Fruit fly (Drosophila melanogaster) whole organism, prepupa: ENCODE measurements around the gene CG42685.

ENCODE experiments used
- CG10631 ChIP-seq: fragments of 200-800 bp; sonication (Bioruptor generic); optimal IDR thresholded peaks from 2 replicates; lab custom pipeline; 2016; ENCODE audit warnings: missing biosample characterization, missing genetic modification characterization
- CG10669 ChIP-seq: fragments of 200-800 bp; sonication (Bioruptor generic); optimal IDR thresholded peaks from 3 replicates; lab custom pipeline; 2018; ENCODE audit warnings: missing biosample characterization, mild to moderate bottlenecking, missing genetic modification characterization, moderate library complexity
- CG11294 ChIP-seq: fragments of 200-800 bp; sonication (Bioruptor generic); IDR thresholded peaks from 2 replicates; pipeline ENCODE4 v1.3.6; 2022; ENCODE audit warnings: missing biosample characterization, missing genetic modification characterization
- CG11762 ChIP-seq: fragments of 200-800 bp; sonication (Bioruptor generic); optimal IDR thresholded peaks from 3 replicates; lab custom pipeline; 2016; ENCODE audit warnings: missing biosample characterization, missing genetic modification characterization; ENCODE audit not compliant: insufficient read depth
- CG11902 ChIP-seq: fragments of 200-800 bp; sonication (Bioruptor generic); optimal IDR thresholded peaks from 3 replicates; lab custom pipeline; 2016; ENCODE audit warnings: missing biosample characterization, missing genetic modification characterization
- CG15336 ChIP-seq: fragments of 200-800 bp; sonication (Bioruptor generic); IDR thresholded peaks from 2 replicates; pipeline ENCODE4 v1.3.6; 2022; ENCODE audit warnings: missing biosample characterization, missing genetic modification characterization
- CG1621 ChIP-seq: fragments of 200-800 bp; sonication (Bioruptor generic); optimal IDR thresholded peaks from 3 replicates; lab custom pipeline; 2018; ENCODE audit warnings: missing biosample characterization, mild to moderate bottlenecking, missing genetic modification characterization
- CG16779 ChIP-seq: fragments of 200-800 bp; sonication (Bioruptor generic); optimal IDR thresholded peaks from 3 replicates; lab custom pipeline; 2017; ENCODE audit warnings: missing biosample characterization, mild to moderate bottlenecking, missing genetic modification characterization
- CG3032 ChIP-seq: fragments of 200-800 bp; optimal IDR thresholded peaks from 2 replicates; lab custom pipeline; 2019; ENCODE audit warnings: missing biosample characterization, mild to moderate bottlenecking, missing genetic modification characterization, moderate library complexity
- CG32006 ChIP-seq: fragments of 200-800 bp; sonication (Bioruptor generic); optimal IDR thresholded peaks from 3 replicates; lab custom pipeline; 2017; ENCODE audit warnings: missing biosample characterization, mild to moderate bottlenecking, missing genetic modification characterization
- CG34406 ChIP-seq: fragments of 200-800 bp; sonication (Bioruptor generic); optimal IDR thresholded peaks from 3 replicates; lab custom pipeline; 2016; ENCODE audit warnings: missing biosample characterization, missing genetic modification characterization
- CG3919 ChIP-seq: fragments of 200-800 bp; sonication (Bioruptor generic); optimal IDR thresholded peaks from 3 replicates; lab custom pipeline; 2016; ENCODE audit warnings: missing biosample characterization, missing genetic modification characterization
- CG4318 ChIP-seq: fragments of 200-800 bp; sonication (Bioruptor generic); optimal IDR thresholded peaks from 3 replicates; lab custom pipeline; 2017; ENCODE audit warnings: missing biosample characterization, mild to moderate bottlenecking, missing genetic modification characterization
- CG6163 ChIP-seq: fragments of 200-800 bp; sonication (Bioruptor generic); IDR thresholded peaks from 3 replicates; pipeline ENCODE4 v1.3.6; 2022; ENCODE audit warnings: missing biosample characterization, missing genetic modification characterization
- CG6276 ChIP-seq: fragments of 200-800 bp; sonication (Bioruptor generic); optimal IDR thresholded peaks from 2 replicates; lab custom pipeline; 2017; ENCODE audit warnings: missing biosample characterization, mild to moderate bottlenecking, missing genetic modification characterization
- CG6792 ChIP-seq: fragments of 200-800 bp; sonication (Bioruptor generic); optimal IDR thresholded peaks from 3 replicates; lab custom pipeline; 2016; ENCODE audit warnings: missing biosample characterization, missing genetic modification characterization
- CG6854 ChIP-seq: fragments of 200-800 bp; sonication (Bioruptor generic); optimal IDR thresholded peaks from 2 replicates; lab custom pipeline; 2017; ENCODE audit warnings: missing biosample characterization, mild to moderate bottlenecking, missing genetic modification characterization
- CG7368 ChIP-seq: fragments of 200-800 bp; sonication (Bioruptor generic); optimal IDR thresholded peaks from 3 replicates; lab custom pipeline; 2016; ENCODE audit warnings: missing biosample characterization, missing genetic modification characterization
- CG8119 ChIP-seq: fragments of 200-800 bp; sonication (Bioruptor generic); IDR thresholded peaks from 3 replicates; pipeline ENCODE4 v1.3.6; 2022; ENCODE audit warnings: missing biosample characterization, missing genetic modification characterization
- CG8319 ChIP-seq: fragments of 200-800 bp; sonication (Bioruptor generic); optimal IDR thresholded peaks from 3 replicates; lab custom pipeline; 2016; ENCODE audit warnings: missing biosample characterization, missing genetic modification characterization
- CG8632 ChIP-seq: fragments of 200-800 bp; sonication (Bioruptor generic); optimal IDR thresholded peaks from 3 replicates; lab custom pipeline; 2016; ENCODE audit warnings: missing biosample characterization, missing genetic modification characterization
- CG9139 ChIP-seq: fragments of 200-800 bp; sonication (Bioruptor generic); optimal IDR thresholded peaks from 3 replicates; lab custom pipeline; 2017; ENCODE audit warnings: missing biosample characterization, mild to moderate bottlenecking, missing genetic modification characterization
- Eip75B ChIP-seq: fragments of 200-800 bp; sonication (Bioruptor generic); optimal IDR thresholded peaks from 3 replicates; lab custom pipeline; 2016; ENCODE audit warnings: missing biosample characterization, missing genetic modification characterization
- Eip78C ChIP-seq: fragments of 200-800 bp; sonication (Bioruptor generic); peaks from one replicate; lab custom pipeline; 2016; ENCODE audit warnings: missing biosample characterization, missing genetic modification characterization
- Eip93F ChIP-seq: fragments of 200-800 bp; sonication (Bioruptor generic); optimal IDR thresholded peaks from 2 replicates; lab custom pipeline; 2016; ENCODE audit warnings: missing biosample characterization, mild to moderate bottlenecking, missing genetic modification characterization
- Ets21C ChIP-seq: fragments of 200-800 bp; sonication (Bioruptor generic); optimal IDR thresholded peaks from 3 replicates; lab custom pipeline; 2016; ENCODE audit warnings: missing biosample characterization, missing genetic modification characterization
- Gug ChIP-seq: fragments of 200-800 bp; sonication (Bioruptor generic); IDR thresholded peaks from 2 replicates; pipeline ENCODE4 v1.3.6; 2022; ENCODE audit warnings: missing biosample characterization, missing genetic modification characterization
- Hr38 ChIP-seq: sonication (Bioruptor generic); optimal IDR thresholded peaks from 2 replicates; lab custom pipeline; 2016; ENCODE audit warnings: missing biosample characterization, missing genetic modification characterization
- Hr4 ChIP-seq: fragments of 200-800 bp; sonication (Bioruptor generic); optimal IDR thresholded peaks from 3 replicates; lab custom pipeline; 2016; ENCODE audit warnings: missing biosample characterization, missing genetic modification characterization
- Lpt ChIP-seq: fragments of 200-800 bp; sonication (Bioruptor generic); optimal IDR thresholded peaks from 3 replicates; lab custom pipeline; 2016; ENCODE audit warnings: missing biosample characterization, missing genetic modification characterization
- OdsH ChIP-seq: fragments of 200-800 bp; sonication (Bioruptor generic); optimal IDR thresholded peaks from 3 replicates; lab custom pipeline; 2016; ENCODE audit warnings: missing biosample characterization, missing genetic modification characterization
- Smox ChIP-seq: fragments of 200-800 bp; sonication (Bioruptor generic); optimal IDR thresholded peaks from 3 replicates; lab custom pipeline; 2016; ENCODE audit warnings: missing biosample characterization, missing genetic modification characterization
- Sox102F ChIP-seq: fragments of 200-800 bp; sonication (Bioruptor generic); optimal IDR thresholded peaks from 2 replicates; lab custom pipeline; 2016; ENCODE audit warnings: missing biosample characterization, mild to moderate bottlenecking, missing genetic modification characterization
- Sox14 ChIP-seq: fragments of 200-800 bp; sonication (Bioruptor generic); optimal IDR thresholded peaks from 3 replicates; lab custom pipeline; 2016; ENCODE audit warnings: missing biosample characterization, missing genetic modification characterization
- achi ChIP-seq: fragments of 200-800 bp; sonication (Bioruptor generic); optimal IDR thresholded peaks from 3 replicates; lab custom pipeline; 2016; ENCODE audit warnings: missing biosample characterization, missing genetic modification characterization
- acj6 ChIP-seq: fragments of 200-800 bp; sonication (Bioruptor generic); optimal IDR thresholded peaks from 3 replicates; lab custom pipeline; 2016; ENCODE audit warnings: missing biosample characterization, missing genetic modification characterization
- cyc ChIP-seq: fragments of 200-800 bp; sonication (Bioruptor generic); optimal IDR thresholded peaks from 3 replicates; lab custom pipeline; 2016; ENCODE audit warnings: missing biosample characterization, missing genetic modification characterization
- eg ChIP-seq: fragments of 200-800 bp; sonication (Bioruptor generic); IDR thresholded peaks from 3 replicates; pipeline ENCODE4 v1.3.6; 2022; ENCODE audit warnings: missing biosample characterization, missing genetic modification characterization
- esn ChIP-seq: fragments of 200-800 bp; sonication (Bioruptor generic); optimal IDR thresholded peaks from 2 replicates; lab custom pipeline; 2016; ENCODE audit warnings: missing biosample characterization, mild to moderate bottlenecking, missing genetic modification characterization, moderate library complexity
- fd59A ChIP-seq: fragments of 200-800 bp; sonication (Bioruptor generic); optimal IDR thresholded peaks from 2 replicates; lab custom pipeline; 2017; ENCODE audit warnings: missing biosample characterization, mild to moderate bottlenecking, missing genetic modification characterization, missing genetic modification reagents
- fd85E ChIP-seq: fragments of 200-800 bp; sonication (Bioruptor generic); optimal IDR thresholded peaks from 3 replicates; lab custom pipeline; 2016; ENCODE audit warnings: missing biosample characterization, missing genetic modification characterization
- net ChIP-seq: fragments of 200-800 bp; sonication (Bioruptor generic); optimal IDR thresholded peaks from 3 replicates; lab custom pipeline; 2016; ENCODE audit warnings: missing biosample characterization, missing genetic modification characterization
- pdm3 ChIP-seq: fragments of 200-800 bp; sonication (Bioruptor generic); optimal IDR thresholded peaks from 3 replicates; lab custom pipeline; 2016; ENCODE audit warnings: missing biosample characterization, missing genetic modification characterization
- salr ChIP-seq, 2 experiments: fragments of 200-800 bp; sonication (Bioruptor generic); optimal IDR thresholded peaks; 3 replicates each; lab custom pipeline; 2016 to 2018; ENCODE audit warnings: missing biosample characterization in 2 of 2, missing genetic modification characterization in 2 of 2, mild to moderate bottlenecking in 1 of 2
- spab ChIP-seq: fragments of 200-800 bp; sonication (Bioruptor generic); optimal IDR thresholded peaks from 2 replicates; lab custom pipeline; 2017; ENCODE audit warnings: missing biosample characterization, mild to moderate bottlenecking, missing genetic modification characterization, missing genetic modification reagents
- ss ChIP-seq, 2 experiments: fragments of 200-800 bp; sonication (Bioruptor generic); optimal IDR thresholded peaks; 2 replicates in 1 of 2; 3 replicates in 1 of 2; lab custom pipeline; 2017 to 2018; ENCODE audit warnings: mild to moderate bottlenecking in 2 of 2, missing biosample characterization in 2 of 2, missing genetic modification characterization in 2 of 2, moderate library complexity in 1 of 2
- svp ChIP-seq: fragments of 200-800 bp; sonication (Bioruptor generic); peaks from one replicate; lab custom pipeline; 2016; ENCODE audit warnings: missing biosample characterization, missing genetic modification characterization
- topi ChIP-seq: fragments of 200-800 bp; sonication (Bioruptor generic); optimal IDR thresholded peaks from 3 replicates; lab custom pipeline; 2016; ENCODE audit warnings: missing biosample characterization, missing genetic modification characterization
- vri ChIP-seq: fragments of 200-800 bp; sonication (Bioruptor generic); optimal IDR thresholded peaks from 3 replicates; lab custom pipeline; 2016; ENCODE audit warnings: missing biosample characterization, mild to moderate bottlenecking, missing genetic modification characterization

The CG42685 gene

dm6 chr2L:14706194-14706593 lies 23.8 kb downstream of the CG42685 start (continued):
- TF ChIP-seq ss (GFP tag; optimal IDR thresholded peaks at IDR 0.05; lab: Kevin White, UChicago) (no peak), salr (GFP tag; optimal IDR thresholded peaks at IDR 0.05; lab: Kevin White, UChicago) (peak in 1 of 2 experiments; percentile 28), Gug (GFP tag; lab: Robert Waterston, UW) (no peak), CG34406 (no peak), Eip78C (GFP tag; lab: Kevin White, UChicago) (peak; percentile 90), fd85E (GFP tag; lab: Kevin White, UChicago) (no peak), CG10669 (GFP tag; lab: Kevin White, UChicago) (peak; percentile 11), CG8632 (no peak), CG9139 (GFP tag; lab: Kevin White, UChicago) (no peak), Sox102F (peak; percentile 14), acj6 (peak; percentile 29), CG11902 (GFP tag; lab: Kevin White, UChicago) (peak; percentile 59), CG11294 (GFP tag; lab: Robert Waterston, UW) (0 out of 2 replicates have a peak, but pooled peaks have one; percentile 22), Hr38 (GFP tag; lab: Kevin White, UChicago) (no peak), CG1621 (no peak)
- TF ChIP-seq, all 60 proteins: peak for 29

- no peak for TF ChIP-seq CG34406
- TF ChIP-seq Gug (GFP tag; lab: Robert Waterston, UW) = no peak
- no peak for TF ChIP-seq spab
- TF ChIP-seq fd59A (GFP tag; lab: Kevin White, UChicago) = no peak
- TF ChIP-seq CG1621 = no peak
- TF ChIP-seq net (GFP tag; lab: Kevin White, UChicago) = peak; percentile 45
- peak; percentile 23 for TF ChIP-seq CG6792
- TF ChIP-seq acj6 = peak; percentile 28
- peak; percentile 39 for TF ChIP-seq CG10631 (GFP tag; lab: Kevin White, UChicago)
- TF ChIP-seq Eip78C (GFP tag; lab: Kevin White, UChicago) = peak; percentile 90
- TF ChIP-seq topi (GFP tag; lab: Kevin White, UChicago) = no peak
- peak in 1 of 2 experiments; percentile 44 for TF ChIP-seq salr (GFP tag; optimal IDR thresholded peaks at IDR 0.05; lab: Kevin White, UChicago)
- TF ChIP-seq CG7368 (GFP tag; lab: Kevin White, UChicago) = no peak
- no peak for TF ChIP-seq CG8632
- TF ChIP-seq CG3919 (GFP tag; lab: Kevin White, UChicago) = peak; percentile 47
- TF ChIP-seq CG6163 = peak; percentile 84
- no peak for TF ChIP-seq Sox14
- peak; percentile 73 for TF ChIP-seq eg (GFP tag; lab: Robert Waterston, UW)
- peak; percentile 92 for TF ChIP-seq CG15336 (GFP tag; lab: Robert Waterston, UW)
- no peak for TF ChIP-seq Hr38 (GFP tag; lab: Kevin White, UChicago)
- TF ChIP-seq CG6276 = peak; percentile 23
- TF ChIP-seq Eip93F (GFP tag; lab: Kevin White, UChicago) = no peak
- TF ChIP-seq CG32006 (GFP tag; lab: Kevin White, UChicago) = peak; percentile 94
- peak; percentile 89 for TF ChIP-seq CG4318 (GFP tag; lab: Kevin White, UChicago)
- TF ChIP-seq vri (GFP tag; lab: Kevin White, UChicago) = no peak
- no peak for TF ChIP-seq Sox102F
- peak; percentile 55 for TF ChIP-seq achi (GFP tag; lab: Kevin White, UChicago)
- no peak for TF ChIP-seq ss (GFP tag; optimal IDR thresholded peaks at IDR 0.05; lab: Kevin White, UChicago)
- TF ChIP-seq CG16779 (tag; lab: Kevin White, UChicago) = no peak
- peak; percentile 72 for TF ChIP-seq OdsH (GFP tag; lab: Kevin White, UChicago)
- TF ChIP-seq Hr4 (GFP tag; lab: Kevin White, UChicago) = peak; percentile 93
- peak; percentile 43 for TF ChIP-seq pdm3
- peak; percentile 92 for TF ChIP-seq CG8119
- TF ChIP-seq CG11902 (GFP tag; lab: Kevin White, UChicago) = no peak
- no peak for TF ChIP-seq esn (GFP tag; lab: Kevin White, UChicago)
- no peak for TF ChIP-seq Ets21C
- no peak for TF ChIP-seq Eip75B (GFP tag; lab: Kevin White, UChicago)
- no peak for TF ChIP-seq cyc (GFP tag; lab: Kevin White, UChicago)
- TF ChIP-seq svp (GFP tag; lab: Kevin White, UChicago) = peak; percentile 21
- no peak for TF ChIP-seq Smox (GFP tag; lab: Kevin White, UChicago)
- no peak for TF ChIP-seq CG3032 (tag; lab: Kevin White, UChicago)
- TF ChIP-seq CG11762 (GFP tag; lab: Kevin White, UChicago) = no peak
- peak; percentile 72 for TF ChIP-seq Lpt (GFP tag; lab: Kevin White, UChicago)
- TF ChIP-seq CG6854 (GFP tag; lab: Kevin White, UChicago) = no peak
- no peak for TF ChIP-seq CG10669 (GFP tag; lab: Kevin White, UChicago)
- no peak for TF ChIP-seq CG8319 (GFP tag; lab: Kevin White, UChicago)
Measured at dm6 chr2L:14701495-14701894, 28.5 kb downstream of the CG42685 start.
